Fruit fly (Drosophila melanogaster): ENCODE results near the gene Rrp6.

The Rrp6 gene

dm6 chr3R:14875965-14876331 lies 10.1 kb downstream of the Rrp6 start (continued):
- TF ChIP-seq Ets97D (GFP tag; optimal IDR thresholded peaks at IDR 0.05) = peak; percentile 11
- no peak for TF ChIP-seq Jarid2 (GFP tag; optimal IDR thresholded peaks at IDR 0.05)
- peak; percentile 99 for TF ChIP-seq scrt (GFP tag; optimal IDR thresholded peaks at IDR 0.05)
- TF ChIP-seq CG8290 (GFP tag; optimal IDR thresholded peaks at IDR 0.05) = no peak
- no peak for TF ChIP-seq CG8290 (tag; optimal IDR thresholded peaks at IDR 0.05)
- TF ChIP-seq zfh2 (GFP tag; optimal IDR thresholded peaks at IDR 0.05) = no peak
- no peak for TF ChIP-seq Stat92E (GFP tag; optimal IDR thresholded peaks at IDR 0.05)
- no peak for TF ChIP-seq abd-A (tag; optimal IDR thresholded peaks at IDR 0.05)
- no peak for TF ChIP-seq ham (GFP tag; IDR thresholded peaks at IDR 0.05)
- TF ChIP-seq Doc2 (GFP tag; IDR thresholded peaks at IDR 0.05) = no peak
- no peak for TF ChIP-seq CG15696 (tag; optimal IDR thresholded peaks at IDR 0.05)
- TF ChIP-seq Abd-B (GFP tag; optimal IDR thresholded peaks at IDR 0.05) = no peak
- TF ChIP-seq CG4360 (GFP tag; IDR thresholded peaks at IDR 0.05) = peak; percentile 33; the same call in 1 of the 2 replicates
- TF ChIP-seq CTCF (GFP tag; optimal IDR thresholded peaks at IDR 0.05) = no peak
- no peak for TF ChIP-seq CG12942 (GFP tag; optimal IDR thresholded peaks at IDR 0.05)
- TF ChIP-seq stwl (tag; optimal IDR thresholded peaks at IDR 0.05) = no peak
- TF ChIP-seq CG8388 (GFP tag; optimal IDR thresholded peaks at IDR 0.05) = no peak
- no peak for TF ChIP-seq CG9727 (GFP tag; optimal IDR thresholded peaks at IDR 0.05)
- no peak for TF ChIP-seq CG7357 (GFP tag; IDR thresholded peaks at IDR 0.05)
- TF ChIP-seq Spps (tag; optimal IDR thresholded peaks at IDR 0.05) = no peak
- no peak for TF ChIP-seq vfl (GFP tag; optimal IDR thresholded peaks at IDR 0.05)
- no peak for TF ChIP-seq Rfx (GFP tag; IDR thresholded peaks at IDR 0.05)
- TF ChIP-seq Xrp1 (GFP tag; IDR thresholded peaks at IDR 0.05) = no peak
- peak in 1 of 2 experiments; percentile 52 for TF ChIP-seq Trl (optimal IDR thresholded peaks at IDR 0.05)
- no peak for TF ChIP-seq Trl (GFP tag; optimal IDR thresholded peaks at IDR 0.05)
- no peak for TF ChIP-seq ara (GFP tag; IDR thresholded peaks at IDR 0.05)
- TF ChIP-seq sd (tag; optimal IDR thresholded peaks at IDR 0.05) = no peak
- no peak for TF ChIP-seq gfzf (GFP tag; optimal IDR thresholded peaks at IDR 0.05)
- no peak for TF ChIP-seq B-H1 (GFP tag; IDR thresholded peaks at IDR 0.05)
- TF ChIP-seq CG17912 (GFP tag; optimal IDR thresholded peaks at IDR 0.05) = no peak
- TF ChIP-seq CG8359 (GFP tag; optimal IDR thresholded peaks at IDR 0.05; ENCODE audit: borderline replicate concordance) = no peak
- TF ChIP-seq CkIIα-i1 (GFP tag; IDR thresholded peaks at IDR 0.05) = no peak

DNA sequence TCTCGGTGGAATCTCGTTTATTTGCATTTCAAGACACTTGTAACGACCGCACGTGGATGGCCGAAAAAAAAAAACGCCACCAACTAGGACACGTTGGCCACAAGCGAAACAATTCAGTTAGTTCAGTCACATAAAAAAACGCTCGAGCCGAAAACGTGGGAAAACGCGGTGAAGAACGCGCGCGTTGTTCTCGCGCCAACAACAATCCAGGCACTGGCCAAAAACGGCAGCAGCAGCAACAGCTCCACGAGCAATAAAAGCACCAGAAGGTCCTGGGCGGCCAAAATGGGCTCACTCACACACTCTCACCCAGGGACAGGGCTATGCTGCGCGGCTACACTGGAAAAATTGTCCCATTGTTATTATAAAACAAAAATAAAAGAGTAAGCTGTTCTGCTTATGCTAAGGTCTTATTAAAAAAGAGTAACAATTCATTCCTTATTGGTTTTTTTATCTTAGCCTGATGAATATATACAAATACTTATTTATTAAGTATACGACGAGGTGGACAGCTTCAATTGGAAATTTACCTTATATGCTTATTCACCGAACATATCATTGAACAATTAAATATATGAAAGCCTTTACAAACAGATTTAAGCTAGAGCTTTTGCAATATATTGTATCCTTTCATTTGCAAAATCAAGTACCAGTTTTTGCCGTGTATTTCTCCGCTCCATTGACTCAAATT lies 10.6 kb downstream of the Rrp6 start, which contains the start of gene btsz:
btsz (minus strand) TSS at position 215 of the 691 bp plus-strand sequence.
- TF ChIP-seq disco-r (GFP tag; optimal IDR thresholded peaks at IDR 0.05) (no peak), MBD-R2 (GFP tag; IDR thresholded peaks at IDR 0.05) (no peak), pnt (GFP tag; optimal IDR thresholded peaks at IDR 0.05) (no peak), btn (GFP tag; optimal IDR thresholded peaks at IDR 0.05) (no peak), CG6689 (GFP tag; IDR thresholded peaks at IDR 0.05) (0 out of 2 replicates have a peak, but pooled peaks have one; percentile 31), Gug (GFP tag; IDR thresholded peaks at IDR 0.05) (no peak), CG16813 (GFP tag; IDR thresholded peaks at IDR 0.05; ENCODE audit: partially characterized antibody) (no peak), CG13424 (tag; optimal IDR thresholded peaks at IDR 0.05) (peak; percentile 54), D19A (tag; optimal IDR thresholded peaks at IDR 0.05) (no peak), nom (GFP tag; optimal IDR thresholded peaks at IDR 0.05) (no peak), CG11504 (tag; optimal IDR thresholded peaks at IDR 0.05) (peak; percentile 72), ac (GFP tag; optimal IDR thresholded peaks at IDR 0.05) (no peak), exex (tag; optimal IDR thresholded peaks at IDR 0.05) (peak; percentile 15), CrebB (tag; optimal IDR thresholded peaks at IDR 0.05) (no peak), CG1603 (tag; optimal IDR thresholded peaks at IDR 0.05) (no peak), gt (GFP tag; IDR thresholded peaks at IDR 0.05) (no peak), CG14441 (GFP tag; IDR thresholded peaks at IDR 0.05) (no peak), dysf (GFP tag; IDR thresholded peaks at IDR 0.05) (peak; percentile 47; the same call in 2 of the 3 replicates), CG10654 (GFP tag; optimal IDR thresholded peaks at IDR 0.05) (no peak), Trl (optimal IDR thresholded peaks at IDR 0.05) (no peak), Trl (GFP tag; optimal IDR thresholded peaks at IDR 0.05) (no peak), Stat92E (GFP tag; optimal IDR thresholded peaks at IDR 0.05) (no peak), CG15073 (GFP tag; optimal IDR thresholded peaks at IDR 0.05) (no peak), BtbVII (GFP tag; optimal IDR thresholded peaks at IDR 0.05) (peak; percentile 49)
